Worm (Caenorhabditis elegans): Measurements from ENCODE around the gene C04G6.13.

DNA sequence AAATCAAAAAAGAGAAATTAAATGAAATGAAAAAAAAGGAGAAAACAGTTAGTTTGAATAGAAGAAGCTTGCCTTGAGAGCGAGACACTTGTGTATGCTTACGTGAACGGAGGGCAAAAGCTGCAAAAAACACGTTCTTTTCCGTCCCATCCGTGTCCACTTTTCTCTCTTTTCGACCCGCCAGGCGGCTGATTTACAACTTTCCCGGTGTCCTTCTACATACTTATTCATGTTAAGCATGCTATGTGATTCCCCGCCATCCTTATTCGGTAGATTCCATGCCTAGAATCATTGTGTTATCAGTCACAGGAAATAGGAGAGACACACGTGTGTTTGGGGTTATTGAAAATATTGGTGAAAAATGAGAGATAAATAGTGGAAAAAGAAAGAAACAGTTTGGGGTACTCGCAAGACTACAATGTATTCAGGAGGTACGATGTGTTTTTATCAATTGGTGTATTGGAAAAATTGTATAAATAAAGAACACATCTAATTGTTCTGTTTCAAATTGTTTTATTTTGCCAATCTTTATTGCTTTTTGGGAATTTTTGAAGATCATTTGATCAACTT is 48.0 kb downstream of the C04G6.13 start, which contains the start of gene nas-29:
- TF ChIP-seq dve-1 (tag; optimal IDR thresholded peaks at IDR 0.05; ENCODE audit: insufficient read depth) (peak; percentile 86), pqm-1 (tag; optimal IDR thresholded peaks at IDR 0.05) (peak; percentile 81), unc-39 (tag; optimal IDR thresholded peaks at IDR 0.05) (no peak), nhr-76 (tag; optimal IDR thresholded peaks at IDR 0.05) (no peak), ama-1 (optimal IDR thresholded peaks at IDR 0.05) (no peak), mxl-3 (GFP tag; optimal IDR thresholded peaks at IDR 0.05) (peak; percentile 93), ztf-11 (tag; optimal IDR thresholded peaks at IDR 0.05) (no peak), php-3 (GFP tag; IDR thresholded peaks at IDR 0.05) (no peak), unc-130 (GFP tag; optimal IDR thresholded peaks at IDR 0.05) (no peak), pha-4 (GFP tag; IDR thresholded peaks at IDR 0.05) (no peak), pha-4 (tag; optimal IDR thresholded peaks at IDR 0.05) (no peak)
